Worm (Caenorhabditis elegans) whole organism, young adult: ENCODE results near the gene slcr-46.1.
A peak's percentile ranks its signal among the peaks of the same experiment; 100 is the strongest.

Experiments used
- B0019.2 ChIP-seq: fragments of 200-800 bp; sonication (Bioruptor generic); conservative IDR thresholded peaks from 2 replicates; pipeline ENCODE4 v1.3.6; 2022; ENCODE audit warnings: missing genetic modification reagents, missing genetic modification characterization, missing compliant biosample characterization
- B0336.3 ChIP-seq: fragments of 200-800 bp; sonication (Bioruptor generic); IDR thresholded peaks from 2 replicates; pipeline ENCODE4 v1.3.6; 2022; ENCODE audit warnings: missing genetic modification characterization, missing compliant biosample characterization
- C06A6.2 ChIP-seq: fragments of 200-800 bp; sonication (Bioruptor generic); conservative IDR thresholded peaks from 2 replicates; pipeline ENCODE4 v1.3.6; 2022; ENCODE audit warnings: missing genetic modification characterization, missing compliant biosample characterization
- D2030.7 ChIP-seq: fragments of 200-800 bp; sonication (Bioruptor generic); IDR thresholded peaks from 2 replicates; pipeline ENCODE4 v1.3.6; 2022; ENCODE audit warnings: missing genetic modification reagents, missing genetic modification characterization, missing compliant biosample characterization
- F33H1.4 ChIP-seq: fragments of 200-800 bp; sonication (Bioruptor generic); IDR thresholded peaks from 2 replicates; pipeline ENCODE4 v1.3.6; 2022; ENCODE audit warnings: missing genetic modification reagents, missing genetic modification characterization, missing compliant biosample characterization
- F57A8.1 ChIP-seq: fragments of 200-800 bp; sonication (Bioruptor generic); optimal IDR thresholded peaks from 2 replicates; lab custom pipeline; 2018; ENCODE audit warnings: mild to moderate bottlenecking, missing genetic modification characterization, moderate library complexity, missing compliant biosample characterization
- K11D2.4 ChIP-seq: fragments of 200-800 bp; sonication (Bioruptor generic); IDR thresholded peaks from 2 replicates; pipeline ENCODE4 v1.3.6; 2022; ENCODE audit warnings: missing genetic modification reagents, missing genetic modification characterization, missing compliant biosample characterization
- T07F8.4 ChIP-seq: sonication (generic microtip); optimal IDR thresholded peaks from 2 replicates; lab custom pipeline; 2016; ENCODE audit warnings: mild to moderate bottlenecking, missing genetic modification characterization, moderate library complexity, missing compliant biosample characterization
- Y53G8AR.9 ChIP-seq: fragments of 200-800 bp; sonication (Bioruptor generic); conservative IDR thresholded peaks from 2 replicates; pipeline ENCODE4 v1.3.6; 2022; ENCODE audit warnings: missing genetic modification reagents, missing genetic modification characterization, missing compliant biosample characterization
- Y67H2A.10 ChIP-seq: fragments of 200-800 bp; sonication (Bioruptor generic); conservative IDR thresholded peaks from 2 replicates; pipeline ENCODE4 v1.3.6; 2022; ENCODE audit warnings: missing genetic modification reagents, missing genetic modification characterization, missing compliant biosample characterization
- Y95B8A.8 ChIP-seq: fragments of 200-800 bp; sonication (Bioruptor generic); IDR thresholded peaks from 2 replicates; pipeline ENCODE4 v1.3.6; 2022; ENCODE audit warnings: missing genetic modification reagents, missing genetic modification characterization, missing compliant biosample characterization
- ZK185.1 ChIP-seq: sonication (generic microtip); optimal IDR thresholded peaks from 2 replicates; lab custom pipeline; 2016; ENCODE audit warnings: mild to moderate bottlenecking, missing genetic modification characterization, missing compliant biosample characterization; ENCODE audit not compliant: poor library complexity, severe bottlenecking
- ama-1 ChIP-seq, 3 experiments: fragments of 150-350 bp in 1 of 3; sonication (generic microtip) in 2 of 3; optimal IDR thresholded peaks; 2 replicates each; lab custom pipeline; 2014 to 2018; ENCODE audit warnings: missing biosample characterization in 2 of 3, missing genetic modification characterization in 2 of 3, missing genetic modification reagents in 2 of 3
- atf-7 ChIP-seq: sonication (generic microtip); optimal IDR thresholded peaks from 2 replicates; lab custom pipeline; 2017; ENCODE audit warnings: mild to moderate bottlenecking, missing genetic modification characterization, missing compliant biosample characterization
- attf-3 ChIP-seq: fragments of 200-800 bp; sonication (Bioruptor generic); conservative IDR thresholded peaks from 2 replicates; pipeline ENCODE4 v1.3.6; 2022; ENCODE audit warnings: missing genetic modification reagents, missing genetic modification characterization, missing compliant biosample characterization
- attf-5 ChIP-seq: fragments of 200-800 bp; sonication (Bioruptor generic); optimal IDR thresholded peaks from 2 replicates; lab custom pipeline; 2018; ENCODE audit warnings: mild to moderate bottlenecking, missing genetic modification characterization, missing compliant biosample characterization
- ceh-27 ChIP-seq: fragments of 200-800 bp; sonication (Bioruptor generic); optimal IDR thresholded peaks from 2 replicates; lab custom pipeline; 2018; ENCODE audit warnings: mild to moderate bottlenecking, missing genetic modification characterization, moderate library complexity, missing compliant biosample characterization
- dpff-1 ChIP-seq: sonication (generic microtip); optimal IDR thresholded peaks from 2 replicates; lab custom pipeline; 2017; ENCODE audit warnings: mild to moderate bottlenecking, missing genetic modification characterization, missing compliant biosample characterization
- dpl-1 ChIP-seq: fragments of 150-350 bp; optimal IDR thresholded peaks from 2 replicates; lab custom pipeline; 2014; ENCODE audit warnings: missing biosample characterization, missing genetic modification reagents, missing genetic modification characterization
- efl-1 ChIP-seq: fragments of 150-350 bp; optimal IDR thresholded peaks from 2 replicates; lab custom pipeline; 2014; ENCODE audit warnings: missing biosample characterization, missing genetic modification reagents, missing genetic modification characterization
- egl-44 ChIP-seq: fragments of 200-800 bp; sonication (Bioruptor generic); IDR thresholded peaks from 2 replicates; pipeline ENCODE4 v1.3.6; 2022; ENCODE audit warnings: missing genetic modification reagents, missing genetic modification characterization, missing compliant biosample characterization
- hmg-20 ChIP-seq: fragments of 200-800 bp; sonication (Bioruptor generic); IDR thresholded peaks from 2 replicates; pipeline ENCODE4 v1.3.6; 2022; ENCODE audit warnings: missing genetic modification reagents, missing genetic modification characterization, missing compliant biosample characterization
- hsf-1 ChIP-seq: fragments of 200-800 bp; sonication (Bioruptor generic); IDR thresholded peaks from 2 replicates; pipeline ENCODE4 v1.3.6; 2022; ENCODE audit warnings: missing genetic modification reagents, missing genetic modification characterization, missing compliant biosample characterization
- let-607 ChIP-seq, 2 experiments: fragments of 200-800 bp in 1 of 2; sonication (Bioruptor generic) in 1 of 2; sonication (generic microtip) in 1 of 2; optimal IDR thresholded peaks; 2 replicates each; lab custom pipeline; 2016 to 2018; ENCODE audit warnings: mild to moderate bottlenecking in 2 of 2, missing compliant biosample characterization in 2 of 2, missing genetic modification characterization in 2 of 2, moderate library complexity in 2 of 2, missing genotype in 1 of 2
- lin-26 ChIP-seq: fragments of 200-800 bp; sonication (Bioruptor generic); IDR thresholded peaks from 2 replicates; pipeline ENCODE4 v1.3.6; 2022; ENCODE audit warnings: missing genetic modification reagents, missing genetic modification characterization, missing compliant biosample characterization
- lin-35 ChIP-seq, 3 experiments: fragments of 150-350 bp in 2 of 3; sonication (generic microtip) in 1 of 3; optimal IDR thresholded peaks; 2 replicates each; lab custom pipeline; 2014 to 2018; ENCODE audit warnings: missing biosample characterization in 3 of 3, missing genetic modification characterization in 3 of 3, missing genetic modification reagents in 3 of 3
- mcd-1 ChIP-seq: fragments of 200-800 bp; sonication (Bioruptor generic); IDR thresholded peaks from 2 replicates; pipeline ENCODE4 v1.3.6; 2022; ENCODE audit warnings: missing genetic modification reagents, missing genetic modification characterization, missing compliant biosample characterization
- mel-28 ChIP-seq: sonication (generic microtip); optimal IDR thresholded peaks from 2 replicates; lab custom pipeline; 2016; ENCODE audit warnings: borderline replicate concordance, mild to moderate bottlenecking, missing genetic modification characterization, missing compliant biosample characterization
- mxl-1 ChIP-seq: sonication (generic microtip); optimal IDR thresholded peaks from 2 replicates; lab custom pipeline; 2016; ENCODE audit warnings: missing genetic modification characterization, missing compliant biosample characterization
- nfya-1 ChIP-seq: sonication (generic microtip); optimal IDR thresholded peaks from 2 replicates; lab custom pipeline; 2017; ENCODE audit warnings: antibody characterized with exemption, missing compliant biosample characterization, missing genetic modification characterization, borderline replicate concordance; ENCODE audit not compliant: insufficient read depth
- nhr-27 ChIP-seq: fragments of 200-800 bp; sonication (Bioruptor generic); optimal IDR thresholded peaks from 2 replicates; lab custom pipeline; 2018; ENCODE audit warnings: mild to moderate bottlenecking, missing genetic modification characterization, moderate library complexity, missing compliant biosample characterization
- nhr-80 ChIP-seq: sonication (generic microtip); optimal IDR thresholded peaks from 2 replicates; lab custom pipeline; 2016; ENCODE audit warnings: missing genetic modification characterization, missing compliant biosample characterization
- pha-4 ChIP-seq: fragments of 150-350 bp; sonication (generic microtip); optimal IDR thresholded peaks from 2 replicates; lab custom pipeline; 2014; ENCODE audit warnings: missing biosample characterization, missing genetic modification reagents, missing genetic modification characterization
- sdz-38 ChIP-seq: sonication (generic microtip); optimal IDR thresholded peaks from 2 replicates; lab custom pipeline; 2016; ENCODE audit warnings: missing genotype, missing genetic modification characterization, missing compliant biosample characterization
- sea-2 ChIP-seq: fragments of 200-800 bp; sonication (Bioruptor generic); IDR thresholded peaks from 2 replicates; pipeline ENCODE4 v1.3.6; 2022; ENCODE audit warnings: missing genetic modification characterization, missing compliant biosample characterization
- snpc-1.1 ChIP-seq: sonication (generic microtip); optimal IDR thresholded peaks from 2 replicates; lab custom pipeline; 2017; ENCODE audit warnings: missing genetic modification characterization, mild to moderate bottlenecking, missing compliant biosample characterization, antibody characterized with exemption, moderate library complexity, missing genotype, missing genetic modification reagents; ENCODE audit not compliant: insufficient read depth
- snpc-3.4 ChIP-seq: sonication (generic microtip); optimal IDR thresholded peaks from 2 replicates; lab custom pipeline; 2017; ENCODE audit warnings: missing genetic modification characterization, mild to moderate bottlenecking, missing compliant biosample characterization, antibody characterized with exemption, moderate library complexity, missing genotype, missing genetic modification reagents
- snpc-4 ChIP-seq, 5 experiments: fragments of 150-350 bp in 1 of 5; sonication (generic microtip) in 4 of 5; optimal IDR thresholded peaks; 2 replicates each; lab custom pipeline; 2014 to 2018; ENCODE audit warnings: missing genetic modification characterization in 5 of 5, missing biosample characterization in 3 of 5, antibody characterized with exemption in 2 of 5, mild to moderate bottlenecking in 2 of 5, missing compliant biosample characterization in 2 of 5, missing genotype in 2 of 5, moderate library complexity in 2 of 5, missing genetic modification reagents in 1 of 5
- sptf-2 ChIP-seq: fragments of 200-800 bp; sonication (Bioruptor generic); optimal IDR thresholded peaks from 2 replicates; lab custom pipeline; 2018; ENCODE audit warnings: mild to moderate bottlenecking, missing genetic modification characterization, missing compliant biosample characterization
- zfh-2 ChIP-seq: fragments of 200-800 bp; sonication (Bioruptor generic); conservative IDR thresholded peaks from 2 replicates; pipeline ENCODE4 v1.3.6; 2022; ENCODE audit warnings: missing genetic modification reagents, missing genetic modification characterization, missing compliant biosample characterization
- ztf-18 ChIP-seq: sonication (generic microtip); optimal IDR thresholded peaks from 2 replicates; lab custom pipeline; 2016; ENCODE audit warnings: missing genotype, mild to moderate bottlenecking, missing genetic modification characterization, missing compliant biosample characterization

The slcr-46.1 gene

DNA sequence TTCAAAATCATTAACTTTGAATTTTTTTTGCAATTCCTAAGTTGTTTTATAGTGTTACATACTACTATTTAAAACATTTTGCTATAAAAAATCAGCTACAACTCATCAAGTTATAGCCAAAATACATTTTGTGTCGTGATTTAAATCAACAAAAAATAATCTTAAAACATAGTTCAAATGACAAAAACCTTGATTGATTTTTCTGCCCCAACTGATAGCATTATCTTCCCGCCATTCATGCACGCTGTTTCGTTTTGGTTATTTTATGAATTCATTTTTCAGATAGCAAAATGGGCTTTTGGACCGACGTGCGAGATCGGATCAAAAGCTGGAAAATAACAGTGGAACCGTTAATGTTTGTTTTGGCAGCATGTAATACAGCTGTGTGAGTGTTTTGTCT is at the start of gene slcr-46.1:
slcr-46.1 (plus strand) TSS at position 274 of the 400 bp plus-strand sequence.
- no peak for TF ChIP-seq dpff-1 (tag; lab: Kevin White, UChicago)
- TF ChIP-seq B0019.2 (GFP tag; lab: Robert Waterston, UW) = no peak
- no peak for TF ChIP-seq D2030.7 (GFP tag; lab: Robert Waterston, UW)
- TF ChIP-seq nhr-80 (tag; lab: Kevin White, UChicago) = peak; percentile 60
- TF ChIP-seq Y95B8A.8 = no peak

DNA sequence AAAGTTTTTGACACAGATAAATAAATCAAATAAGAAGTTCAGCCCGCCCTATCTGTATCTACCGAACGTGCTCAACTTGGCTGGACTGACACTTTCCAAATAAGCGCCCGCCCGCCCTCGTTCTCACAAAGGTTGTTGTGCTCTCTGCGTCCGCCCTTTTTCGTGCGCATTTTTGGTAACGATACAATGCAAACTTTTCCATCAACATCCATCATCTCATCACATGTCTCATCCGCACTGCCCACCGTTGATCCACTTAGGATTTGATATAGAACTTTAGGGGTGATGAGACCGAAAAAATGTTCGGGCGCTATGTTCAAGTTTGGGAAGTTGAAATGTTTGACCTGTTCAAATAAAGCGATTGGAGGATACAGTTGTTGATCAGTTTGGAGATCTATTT is 46.6 kb upstream of the slcr-46.1 start, which contains the start of gene C05E11.7:
C05E11.7 (minus strand) TSS at position 101 of the 400 bp plus-strand sequence.
- TF ChIP-seq lin-26 (GFP tag; lab: Robert Waterston, UW) = no peak
- TF ChIP-seq F57A8.1 (GFP tag; lab: Kevin White, UChicago) = no peak
- no peak for TF ChIP-seq attf-3
- no peak for TF ChIP-seq mxl-1 (tag; lab: Kevin White, UChicago)
- TF ChIP-seq sdz-38 (tag; lab: Kevin White, UChicago) = no peak
- TF ChIP-seq hmg-20 (GFP tag; lab: Robert Waterston, UW) = no peak
- TF ChIP-seq snpc-3.4 (tag; lab: Kevin White, UChicago) = no peak
- TF ChIP-seq atf-7 (tag; lab: Kevin White, UChicago) = no peak
- TF ChIP-seq lin-35 (GFP tag; optimal IDR thresholded peaks at IDR 0.05; lab: Kevin White, UChicago) = no peak
- TF ChIP-seq pha-4 (tag; lab: Kevin White, UChicago) = no peak
- TF ChIP-seq mcd-1 (GFP tag; lab: Robert Waterston, UW) = no peak
- TF ChIP-seq Y67H2A.10 (GFP tag; lab: Robert Waterston, UW) = no peak
- TF ChIP-seq sptf-2 (GFP tag; lab: Kevin White, UChicago) = no peak
- TF ChIP-seq snpc-1.1 (tag; lab: Kevin White, UChicago) = no peak
- no peak for TF ChIP-seq ZK185.1 (tag; lab: Kevin White, UChicago)
- TF ChIP-seq dpl-1 = no peak
- no peak for TF ChIP-seq nfya-1 (tag; lab: Kevin White, UChicago)
- no peak for TF ChIP-seq ceh-27 (GFP tag; lab: Kevin White, UChicago)
- TF ChIP-seq sea-2 (GFP tag; lab: Robert Waterston, UW) = no peak

DNA sequence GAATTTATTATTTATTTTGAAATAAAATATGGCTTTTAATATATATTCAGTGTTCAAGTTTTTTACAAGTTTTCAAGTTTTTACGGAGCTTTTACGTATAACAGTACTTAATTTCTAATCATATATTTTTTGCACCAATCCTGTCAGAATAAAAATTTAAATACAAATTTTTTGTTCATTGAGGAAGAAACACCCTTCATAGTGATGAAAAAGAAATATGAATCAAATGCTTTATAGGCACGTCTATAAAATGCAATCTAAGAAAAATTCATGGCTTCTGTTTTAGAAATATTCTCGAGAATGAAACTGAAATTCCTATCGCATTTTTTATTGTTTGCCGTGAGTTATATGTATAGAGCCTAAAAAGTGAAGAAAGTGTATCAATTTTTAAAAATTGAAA is 45.5 kb upstream of the slcr-46.1 start, which contains the start of gene C05E11.2:
C05E11.2 (plus strand) TSS at position 301 of the 400 bp plus-strand sequence.
- no peak for TF ChIP-seq F33H1.4 (GFP tag; lab: Robert Waterston, UW)
- no peak for TF ChIP-seq hmg-20 (GFP tag; lab: Robert Waterston, UW)
- TF ChIP-seq T07F8.4 (tag; lab: Kevin White, UChicago) = no peak
- TF ChIP-seq egl-44 (GFP tag; lab: Robert Waterston, UW) = no peak
- TF ChIP-seq C06A6.2 = no peak
- TF ChIP-seq Y53G8AR.9 (GFP tag; lab: Robert Waterston, UW) = no peak
- TF ChIP-seq B0019.2 (GFP tag; lab: Robert Waterston, UW) = no peak
- TF ChIP-seq mel-28 (tag; lab: Kevin White, UChicago) = no peak
- no peak for TF ChIP-seq ceh-27 (GFP tag; lab: Kevin White, UChicago)
- no peak for TF ChIP-seq B0336.3
- no peak for TF ChIP-seq efl-1
- TF ChIP-seq ama-1 (optimal IDR thresholded peaks at IDR 0.05; lab: Kevin White, UChicago) = no peak
- no peak for TF ChIP-seq ama-1 (GFP tag; optimal IDR thresholded peaks at IDR 0.05; lab: Kevin White, UChicago)

DNA sequence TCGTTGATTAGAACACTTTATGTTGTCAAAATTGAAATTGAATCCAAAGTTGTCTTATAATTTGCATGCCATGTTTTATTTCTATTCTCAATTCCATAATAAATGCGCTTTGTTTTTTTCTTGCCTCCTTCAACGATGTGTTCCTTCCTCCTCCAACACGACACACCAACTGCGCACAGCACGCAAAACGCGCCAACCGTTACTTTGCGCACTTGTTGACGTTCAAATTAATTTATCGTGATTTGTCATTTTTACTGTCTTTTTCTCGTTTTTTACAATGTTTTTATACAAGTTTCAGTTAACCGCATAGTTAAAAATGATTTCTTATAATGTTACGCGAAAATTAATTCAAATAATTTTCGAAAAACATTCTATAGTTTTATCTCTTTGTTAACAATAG is 44.2 kb upstream of the slcr-46.1 start:
- no peak for TF ChIP-seq snpc-4 (GFP tag; optimal IDR thresholded peaks at IDR 0.05; lab: Kevin White, UChicago)
- TF ChIP-seq snpc-4 (tag; optimal IDR thresholded peaks at IDR 0.05; lab: Kevin White, UChicago) = peak in 1 of 4 experiments; percentile 29
- TF ChIP-seq Y95B8A.8 = no peak
- peak; percentile 50 to 63 for TF ChIP-seq let-607 (tag; optimal IDR thresholded peaks at IDR 0.05; lab: Kevin White, UChicago)
- peak; percentile 90 for TF ChIP-seq ztf-18 (tag; lab: Kevin White, UChicago)
- no peak for TF ChIP-seq nhr-27 (tag; lab: Kevin White, UChicago)
- peak; percentile 7 for TF ChIP-seq attf-5
- peak; percentile 54 for TF ChIP-seq nhr-80 (tag; lab: Kevin White, UChicago)
- no peak for TF ChIP-seq hsf-1 (GFP tag; lab: Robert Waterston, UW)
- TF ChIP-seq zfh-2 (GFP tag; lab: Robert Waterston, UW) = no peak
- TF ChIP-seq K11D2.4 (GFP tag; lab: Robert Waterston, UW) = no peak
